Worm (Caenorhabditis elegans) whole organism, L3 larva: ENCODE measurements around the gene adh-1.

Experiments
- R02D3.7 ChIP-seq: fragments of 150-350 bp; optimal IDR thresholded peaks from 2 replicates; lab custom pipeline; 2014; ENCODE audit warnings: missing biosample characterization, missing genetic modification characterization
- ZK546.5 ChIP-seq: sonication (generic microtip); optimal IDR thresholded peaks from 2 replicates; lab custom pipeline; 2017; ENCODE audit warnings: missing biosample characterization, missing genetic modification characterization
- aly-2 ChIP-seq: fragments of 150-350 bp; optimal IDR thresholded peaks from 2 replicates; lab custom pipeline; 2014; ENCODE audit warnings: missing biosample characterization, missing genetic modification characterization
- ama-1 ChIP-seq: fragments of 150-350 bp; optimal IDR thresholded peaks from 2 replicates; lab custom pipeline; 2018
- ceh-16 ChIP-seq: sonication (generic microtip); optimal IDR thresholded peaks from 2 replicates; lab custom pipeline; 2017; ENCODE audit warnings: missing biosample characterization, missing genetic modification characterization
- ceh-28 ChIP-seq: fragments of 150-350 bp; optimal IDR thresholded peaks from 2 replicates; lab custom pipeline; 2014; ENCODE audit warnings: missing biosample characterization, missing genetic modification reagents, missing genetic modification characterization
- ceh-82 ChIP-seq: fragments of 150-350 bp; optimal IDR thresholded peaks from 2 replicates; lab custom pipeline; 2014; ENCODE audit warnings: missing biosample characterization, missing genetic modification characterization
- ceh-9 ChIP-seq: sonication (generic microtip); optimal IDR thresholded peaks from 2 replicates; lab custom pipeline; 2018; ENCODE audit warnings: missing biosample characterization, missing genetic modification characterization
- egl-27 ChIP-seq: sonication (generic microtip); optimal IDR thresholded peaks from 4 replicates; lab custom pipeline; 2017; ENCODE audit warnings: missing biosample characterization, missing genetic modification reagents, missing genetic modification characterization
- egl-5 ChIP-seq: fragments of 150-350 bp; optimal IDR thresholded peaks from 2 replicates; lab custom pipeline; 2017; ENCODE audit warnings: missing biosample characterization, missing genetic modification reagents, missing genetic modification characterization, inconsistent platforms
- elt-1 ChIP-seq: fragments of 150-350 bp; optimal IDR thresholded peaks from 2 replicates; lab custom pipeline; 2014; ENCODE audit warnings: missing biosample characterization, missing genetic modification characterization
- elt-2 ChIP-seq: sonication (generic microtip); optimal IDR thresholded peaks from 2 replicates; lab custom pipeline; 2016; ENCODE audit warnings: missing genetic modification reagents, mild to moderate bottlenecking, missing genetic modification characterization, missing compliant biosample characterization
- elt-3 ChIP-seq, 3 experiments: fragments of 150-350 bp in 1 of 3; sonication (generic microtip) in 2 of 3; optimal IDR thresholded peaks; 2 replicates in 2 of 3; 4 replicates in 1 of 3; lab custom pipeline; 2014 to 2017; ENCODE audit warnings: missing biosample characterization in 3 of 3, missing genetic modification characterization in 3 of 3
- eor-1 ChIP-seq, 2 experiments: fragments of 150-350 bp; optimal IDR thresholded peaks; 2 replicates each; lab custom pipeline; 2014 to 2018; ENCODE audit warnings: missing biosample characterization in 2 of 2, missing genetic modification characterization in 2 of 2
- fkh-10 ChIP-seq: sonication (generic microtip); optimal IDR thresholded peaks from 2 replicates; lab custom pipeline; 2017; ENCODE audit warnings: missing biosample characterization, missing genetic modification reagents, missing genetic modification characterization
- fkh-2 ChIP-seq: fragments of 150-350 bp; optimal IDR thresholded peaks from 2 replicates; lab custom pipeline; 2014; ENCODE audit warnings: missing biosample characterization, missing genetic modification reagents, missing genetic modification characterization
- fos-1 ChIP-seq: fragments of 150-350 bp; optimal IDR thresholded peaks from 2 replicates; lab custom pipeline; 2014; ENCODE audit warnings: missing biosample characterization, missing genetic modification characterization
- hmg-11 ChIP-seq: sonication (generic microtip); optimal IDR thresholded peaks from 2 replicates; lab custom pipeline; 2016; ENCODE audit warnings: missing genetic modification characterization, missing compliant biosample characterization
- jun-1 ChIP-seq: fragments of 150-350 bp; optimal IDR thresholded peaks from 2 replicates; lab custom pipeline; 2014; ENCODE audit warnings: missing biosample characterization, missing genetic modification reagents, missing genetic modification characterization
- lin-15B ChIP-seq: fragments of 150-350 bp; optimal IDR thresholded peaks from 2 replicates; lab custom pipeline; 2014; ENCODE audit warnings: missing biosample characterization, missing genetic modification characterization
- lin-39 ChIP-seq: fragments of 150-350 bp; optimal IDR thresholded peaks from 2 replicates; lab custom pipeline; 2018; ENCODE audit warnings: missing biosample characterization, missing genetic modification reagents, missing genetic modification characterization
- mdl-1 ChIP-seq: fragments of 150-350 bp; optimal IDR thresholded peaks from 2 replicates; lab custom pipeline; 2014; ENCODE audit warnings: missing biosample characterization, missing genetic modification characterization
- nfya-1 ChIP-seq: sonication (generic microtip); optimal IDR thresholded peaks from 2 replicates; lab custom pipeline; 2017; ENCODE audit warnings: missing genetic modification characterization, mild to moderate bottlenecking, missing compliant biosample characterization, antibody characterized with exemption, moderate library complexity; ENCODE audit not compliant: insufficient read depth
- nhr-23 ChIP-seq: fragments of 150-350 bp; optimal IDR thresholded peaks from 2 replicates; lab custom pipeline; 2014; ENCODE audit warnings: missing biosample characterization, missing genetic modification reagents, missing genetic modification characterization
- nhr-237 ChIP-seq: fragments of 150-350 bp; optimal IDR thresholded peaks from 2 replicates; lab custom pipeline; 2014; ENCODE audit warnings: missing biosample characterization, missing genetic modification characterization
- nhr-25 ChIP-seq: sonication (generic microtip); optimal IDR thresholded peaks from 2 replicates; lab custom pipeline; 2017; ENCODE audit warnings: missing biosample characterization, missing genetic modification characterization
- nhr-28 ChIP-seq: fragments of 150-350 bp; optimal IDR thresholded peaks from 2 replicates; lab custom pipeline; 2014; ENCODE audit warnings: missing biosample characterization, missing genetic modification characterization
- nhr-43 ChIP-seq: sonication (generic microtip); optimal IDR thresholded peaks from 2 replicates; lab custom pipeline; 2016; ENCODE audit warnings: mild to moderate bottlenecking, missing genetic modification characterization, missing compliant biosample characterization; ENCODE audit not compliant: poor library complexity, severe bottlenecking
- nhr-67 ChIP-seq: fragments of 150-350 bp; optimal IDR thresholded peaks from 2 replicates; lab custom pipeline; 2014; ENCODE audit warnings: missing biosample characterization, missing genetic modification characterization
- nhr-77 ChIP-seq: fragments of 150-350 bp; optimal IDR thresholded peaks from 2 replicates; lab custom pipeline; 2014; ENCODE audit warnings: missing biosample characterization, missing genetic modification characterization
- pha-4 ChIP-seq: fragments of 150-350 bp; optimal IDR thresholded peaks from 2 replicates; lab custom pipeline; 2014; ENCODE audit warnings: missing biosample characterization, missing genetic modification reagents, missing genetic modification characterization
- pqm-1 ChIP-seq: fragments of 150-350 bp; optimal IDR thresholded peaks from 2 replicates; lab custom pipeline; 2017; ENCODE audit warnings: missing biosample characterization, missing genetic modification characterization, inconsistent platforms
- sea-2 ChIP-seq: fragments of 150-350 bp; sonication (generic microtip); optimal IDR thresholded peaks from 4 replicates; lab custom pipeline; 2014; ENCODE audit warnings: missing biosample characterization, missing genetic modification reagents, missing genetic modification characterization
- snpc-4 ChIP-seq: fragments of 150-350 bp; optimal IDR thresholded peaks from 2 replicates; lab custom pipeline; 2014; ENCODE audit warnings: missing biosample characterization, missing genetic modification characterization
- tbx-2 ChIP-seq: sonication (generic microtip); optimal IDR thresholded peaks from 2 replicates; lab custom pipeline; 2016; ENCODE audit warnings: mild to moderate bottlenecking, missing genetic modification characterization, missing compliant biosample characterization
- unc-62 ChIP-seq: fragments of 150-350 bp; sonication (generic microtip); optimal IDR thresholded peaks from 4 replicates; lab custom pipeline; 2014; ENCODE audit warnings: missing biosample characterization, missing genetic modification reagents, missing genetic modification characterization
- zag-1 ChIP-seq: fragments of 150-350 bp; optimal IDR thresholded peaks from 2 replicates; lab custom pipeline; 2014; ENCODE audit warnings: missing biosample characterization, missing genetic modification characterization
- ztf-11 ChIP-seq: fragments of 150-350 bp; optimal IDR thresholded peaks from 2 replicates; lab custom pipeline; 2014; ENCODE audit warnings: missing biosample characterization, missing genetic modification characterization
- ztf-4 ChIP-seq: fragments of 150-350 bp; optimal IDR thresholded peaks from 2 replicates; lab custom pipeline; 2014; ENCODE audit warnings: missing biosample characterization, missing genetic modification characterization

adh-1 gene

DNA sequence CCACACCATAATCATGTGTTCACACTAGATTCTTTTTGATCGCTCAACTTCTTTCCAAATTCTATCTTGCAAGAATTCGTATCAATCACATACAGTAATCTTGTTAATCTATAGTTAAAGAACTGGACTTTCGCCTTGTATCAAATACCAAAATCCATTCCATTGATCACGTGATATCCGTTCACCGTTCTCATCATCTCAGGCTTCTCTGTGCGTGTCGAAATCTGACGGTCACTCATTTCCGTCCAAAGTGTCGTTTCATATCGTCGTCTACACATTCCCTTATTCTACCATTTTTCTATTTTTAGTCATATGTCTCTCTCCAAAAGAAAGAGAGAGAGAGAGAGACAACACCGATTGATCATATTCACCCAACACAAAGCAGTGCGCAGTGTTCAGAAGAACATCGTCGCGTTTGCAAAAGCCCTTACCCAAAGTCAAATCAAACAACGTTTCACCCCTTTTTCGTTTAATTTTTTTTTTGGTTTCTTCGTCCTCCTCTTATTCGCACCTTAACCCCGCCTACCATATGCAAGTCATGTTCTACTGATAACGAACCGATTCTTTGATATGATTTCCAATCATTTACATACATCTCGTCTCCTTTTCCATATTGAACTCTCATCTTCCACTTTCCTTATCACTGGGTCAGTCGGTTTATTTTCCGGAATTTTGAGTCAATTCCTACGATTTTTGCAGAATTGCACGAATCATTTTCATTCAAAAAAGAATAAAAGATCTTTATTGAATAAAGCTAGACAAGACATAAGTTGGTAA, 28.8 kb upstream of the adh-1 start:
- TF ChIP-seq nhr-23 (tag; lab: Kevin White, UChicago) (peak; percentile 75), mdl-1 (tag; lab: Kevin White, UChicago) (peak; percentile 37), ceh-28 (tag; lab: Kevin White, UChicago) (peak; percentile 10), pqm-1 (peak; percentile 73), ama-1 (lab: Kevin White, UChicago) (no peak), tbx-2 (tag; lab: Kevin White, UChicago) (peak; percentile 0), nhr-25 (tag; lab: Kevin White, UChicago) (peak; percentile 90), zag-1 (tag; lab: Kevin White, UChicago) (no peak), nhr-67 (tag; lab: Kevin White, UChicago) (no peak), fkh-2 (tag; lab: Kevin White, UChicago) (no peak), nhr-43 (tag; lab: Kevin White, UChicago) (peak; percentile 96), egl-5 (tag; lab: Kevin White, UChicago) (no peak), nhr-28 (no peak), ceh-82 (tag; lab: Kevin White, UChicago) (no peak), ztf-11 (no peak), unc-62 (GFP tag; lab: Kevin White, UChicago) (no peak), elt-3 (tag; optimal IDR thresholded peaks at IDR 0.05; lab: Kevin White, UChicago) (peak in 1 of 3 experiments; percentile 41), ZK546.5 (tag; lab: Kevin White, UChicago) (no peak), ceh-9 (tag; lab: Kevin White, UChicago) (no peak), elt-2 (tag; lab: Kevin White, UChicago) (peak; percentile 86), lin-39 (tag; lab: Kevin White, UChicago) (no peak), nfya-1 (peak; percentile 11)

DNA sequence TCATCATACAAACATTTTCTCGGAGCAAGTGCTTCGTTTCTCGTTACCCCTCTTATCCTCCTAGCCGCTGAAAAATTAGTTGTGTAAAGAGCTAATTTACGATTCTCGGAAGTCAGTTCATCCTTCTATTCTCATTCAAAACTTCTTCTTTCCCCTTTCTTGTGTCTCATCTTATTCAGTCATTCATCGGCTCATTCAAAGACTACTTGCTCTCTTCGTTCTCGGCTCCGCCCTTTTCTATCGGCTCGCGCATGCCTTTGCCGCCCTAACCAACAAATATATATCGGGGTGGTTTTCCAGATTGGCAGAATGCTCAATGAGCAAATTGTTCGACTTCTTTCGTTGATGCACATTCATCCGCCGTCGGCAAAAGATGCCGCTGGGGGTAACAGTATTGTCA, 27.7 kb upstream of the adh-1 start, which contains the start of gene R13H4.5:
Gene R13H4.5, plus strand, starts transcription at position 301 of the 400 bp plus-strand sequence.
- no peak for TF ChIP-seq nhr-77 (tag; lab: Kevin White, UChicago)
- TF ChIP-seq fkh-10 (GFP tag; lab: Kevin White, UChicago) = no peak
- TF ChIP-seq elt-1 (tag; lab: Kevin White, UChicago) = no peak
- TF ChIP-seq nhr-28 = no peak
- no peak for TF ChIP-seq lin-15B (tag; lab: Kevin White, UChicago)
- TF ChIP-seq ztf-4 (tag; lab: Kevin White, UChicago) = no peak
- no peak for TF ChIP-seq nfya-1
- no peak for TF ChIP-seq tbx-2 (tag; lab: Kevin White, UChicago)
- TF ChIP-seq snpc-4 (tag; lab: Kevin White, UChicago) = no peak

DNA sequence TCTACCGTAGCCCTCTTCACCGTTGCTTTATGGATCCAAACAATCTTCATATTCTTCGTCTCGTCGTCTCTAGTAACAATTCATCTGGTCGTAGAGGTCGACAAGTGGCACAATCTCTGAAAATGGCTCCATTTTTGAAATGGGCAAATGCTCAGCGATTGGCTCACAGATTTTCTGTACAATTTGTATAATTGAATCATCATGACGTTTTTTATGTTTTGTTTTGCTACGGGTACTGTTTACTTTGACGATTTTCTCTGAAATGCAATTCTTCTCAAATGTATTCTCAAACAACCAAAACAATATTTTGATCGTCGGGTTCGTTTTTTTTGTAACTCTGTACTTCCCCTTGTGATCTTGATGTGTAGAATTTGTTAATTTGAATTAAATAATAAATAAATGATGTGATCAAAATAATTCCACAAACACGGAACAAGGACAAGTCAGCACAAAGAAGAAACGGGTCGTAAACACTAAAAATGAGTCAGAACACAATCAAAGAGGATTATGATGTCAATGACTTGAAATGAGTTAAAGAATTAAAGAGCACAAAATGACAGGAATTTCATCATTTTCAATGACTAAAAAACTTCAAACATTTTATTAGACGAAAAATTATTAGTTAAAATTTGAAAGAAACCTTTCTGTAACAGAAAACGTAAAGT, 26.0 kb upstream of the adh-1 start:
- no peak for TF ChIP-seq ceh-82 (tag; lab: Kevin White, UChicago)
- peak; percentile 52 for TF ChIP-seq jun-1 (tag; lab: Kevin White, UChicago)
- no peak for TF ChIP-seq ceh-16
- no peak for TF ChIP-seq elt-3 (tag; optimal IDR thresholded peaks at IDR 0.05; lab: Kevin White, UChicago)
- TF ChIP-seq fkh-2 (tag; lab: Kevin White, UChicago) = no peak
- no peak for TF ChIP-seq lin-39 (tag; lab: Kevin White, UChicago)
- no peak for TF ChIP-seq lin-15B (tag; lab: Kevin White, UChicago)
- no peak for TF ChIP-seq eor-1 (tag; optimal IDR thresholded peaks at IDR 0.05; lab: Kevin White, UChicago)
- no peak for TF ChIP-seq aly-2
- no peak for TF ChIP-seq mdl-1 (tag; lab: Kevin White, UChicago)
- TF ChIP-seq egl-5 (tag; lab: Kevin White, UChicago) = no peak
- TF ChIP-seq tbx-2 (tag; lab: Kevin White, UChicago) = no peak
- TF ChIP-seq fos-1 = no peak
- no peak for TF ChIP-seq hmg-11 (tag; lab: Kevin White, UChicago)
- TF ChIP-seq elt-2 (tag; lab: Kevin White, UChicago) = peak; percentile 36
- peak; percentile 36 for TF ChIP-seq pha-4
- TF ChIP-seq nhr-67 (tag; lab: Kevin White, UChicago) = no peak
- no peak for TF ChIP-seq sea-2 (GFP tag; lab: Kevin White, UChicago)
- no peak for TF ChIP-seq nfya-1
- TF ChIP-seq unc-62 (GFP tag; lab: Kevin White, UChicago) = no peak
- no peak for TF ChIP-seq nhr-237 (tag; lab: Kevin White, UChicago)
- no peak for TF ChIP-seq egl-27 (tag; lab: Kevin White, UChicago)
- TF ChIP-seq pqm-1 = peak; percentile 58
- TF ChIP-seq nhr-28 = no peak
- TF ChIP-seq R02D3.7 (tag; lab: Kevin White, UChicago) = no peak
- TF ChIP-seq, all 47 proteins: peak for 4
